Fruit fly (Drosophila melanogaster) whole organism, prepupa: ENCODE results near the gene ATPsynD.

Source experiments
- CG10631 ChIP-seq: fragments of 200-800 bp; sonication (Bioruptor generic); optimal IDR thresholded peaks from 2 replicates; lab custom pipeline; 2016; ENCODE audit warnings: missing biosample characterization, missing genetic modification characterization
- CG10669 ChIP-seq: fragments of 200-800 bp; sonication (Bioruptor generic); optimal IDR thresholded peaks from 3 replicates; lab custom pipeline; 2018; ENCODE audit warnings: missing biosample characterization, mild to moderate bottlenecking, missing genetic modification characterization, moderate library complexity
- CG11294 ChIP-seq: fragments of 200-800 bp; sonication (Bioruptor generic); IDR thresholded peaks from 2 replicates; pipeline ENCODE4 v1.3.6; 2022; ENCODE audit warnings: missing biosample characterization, missing genetic modification characterization
- CG11762 ChIP-seq: fragments of 200-800 bp; sonication (Bioruptor generic); optimal IDR thresholded peaks from 3 replicates; lab custom pipeline; 2016; ENCODE audit warnings: missing biosample characterization, missing genetic modification characterization; ENCODE audit not compliant: insufficient read depth
- CG11902 ChIP-seq: fragments of 200-800 bp; sonication (Bioruptor generic); optimal IDR thresholded peaks from 3 replicates; lab custom pipeline; 2016; ENCODE audit warnings: missing biosample characterization, missing genetic modification characterization
- CG1621 ChIP-seq: fragments of 200-800 bp; sonication (Bioruptor generic); optimal IDR thresholded peaks from 3 replicates; lab custom pipeline; 2018; ENCODE audit warnings: missing biosample characterization, mild to moderate bottlenecking, missing genetic modification characterization
- CG16779 ChIP-seq: fragments of 200-800 bp; sonication (Bioruptor generic); optimal IDR thresholded peaks from 3 replicates; lab custom pipeline; 2017; ENCODE audit warnings: missing biosample characterization, mild to moderate bottlenecking, missing genetic modification characterization
- CG32006 ChIP-seq: fragments of 200-800 bp; sonication (Bioruptor generic); optimal IDR thresholded peaks from 3 replicates; lab custom pipeline; 2017; ENCODE audit warnings: missing biosample characterization, mild to moderate bottlenecking, missing genetic modification characterization
- CG3919 ChIP-seq: fragments of 200-800 bp; sonication (Bioruptor generic); optimal IDR thresholded peaks from 3 replicates; lab custom pipeline; 2016; ENCODE audit warnings: missing biosample characterization, missing genetic modification characterization
- CG4318 ChIP-seq: fragments of 200-800 bp; sonication (Bioruptor generic); optimal IDR thresholded peaks from 3 replicates; lab custom pipeline; 2017; ENCODE audit warnings: missing biosample characterization, mild to moderate bottlenecking, missing genetic modification characterization
- CG6163 ChIP-seq: fragments of 200-800 bp; sonication (Bioruptor generic); IDR thresholded peaks from 3 replicates; pipeline ENCODE4 v1.3.6; 2022; ENCODE audit warnings: missing biosample characterization, missing genetic modification characterization
- CG6276 ChIP-seq: fragments of 200-800 bp; sonication (Bioruptor generic); optimal IDR thresholded peaks from 2 replicates; lab custom pipeline; 2017; ENCODE audit warnings: missing biosample characterization, mild to moderate bottlenecking, missing genetic modification characterization
- CG6808 ChIP-seq: fragments of 200-800 bp; sonication (Bioruptor generic); optimal IDR thresholded peaks from 3 replicates; lab custom pipeline; 2017; ENCODE audit warnings: missing biosample characterization, missing genetic modification characterization, mild to moderate bottlenecking, moderate library complexity, missing genetic modification reagents
- CG6854 ChIP-seq: fragments of 200-800 bp; sonication (Bioruptor generic); optimal IDR thresholded peaks from 2 replicates; lab custom pipeline; 2017; ENCODE audit warnings: missing biosample characterization, mild to moderate bottlenecking, missing genetic modification characterization
- CG8119 ChIP-seq: fragments of 200-800 bp; sonication (Bioruptor generic); IDR thresholded peaks from 3 replicates; pipeline ENCODE4 v1.3.6; 2022; ENCODE audit warnings: missing biosample characterization, missing genetic modification characterization
- CG8319 ChIP-seq: fragments of 200-800 bp; sonication (Bioruptor generic); optimal IDR thresholded peaks from 3 replicates; lab custom pipeline; 2016; ENCODE audit warnings: missing biosample characterization, missing genetic modification characterization
- CG8632 ChIP-seq: fragments of 200-800 bp; sonication (Bioruptor generic); optimal IDR thresholded peaks from 3 replicates; lab custom pipeline; 2016; ENCODE audit warnings: missing biosample characterization, missing genetic modification characterization
- CG9139 ChIP-seq: fragments of 200-800 bp; sonication (Bioruptor generic); optimal IDR thresholded peaks from 3 replicates; lab custom pipeline; 2017; ENCODE audit warnings: missing biosample characterization, mild to moderate bottlenecking, missing genetic modification characterization
- Eip75B ChIP-seq: fragments of 200-800 bp; sonication (Bioruptor generic); optimal IDR thresholded peaks from 3 replicates; lab custom pipeline; 2016; ENCODE audit warnings: missing biosample characterization, missing genetic modification characterization
- Eip78C ChIP-seq: fragments of 200-800 bp; sonication (Bioruptor generic); peaks from one replicate; lab custom pipeline; 2016; ENCODE audit warnings: missing biosample characterization, missing genetic modification characterization
- Eip93F ChIP-seq: fragments of 200-800 bp; sonication (Bioruptor generic); optimal IDR thresholded peaks from 2 replicates; lab custom pipeline; 2016; ENCODE audit warnings: missing biosample characterization, mild to moderate bottlenecking, missing genetic modification characterization
- Ets21C ChIP-seq: fragments of 200-800 bp; sonication (Bioruptor generic); optimal IDR thresholded peaks from 3 replicates; lab custom pipeline; 2016; ENCODE audit warnings: missing biosample characterization, missing genetic modification characterization
- Gug ChIP-seq: fragments of 200-800 bp; sonication (Bioruptor generic); IDR thresholded peaks from 2 replicates; pipeline ENCODE4 v1.3.6; 2022; ENCODE audit warnings: missing biosample characterization, missing genetic modification characterization
- Hr39 ChIP-seq: fragments of 200-800 bp; sonication (Bioruptor generic); optimal IDR thresholded peaks from 2 replicates; lab custom pipeline; 2016; ENCODE audit warnings: missing biosample characterization, missing genetic modification characterization
- Lpt ChIP-seq: fragments of 200-800 bp; sonication (Bioruptor generic); optimal IDR thresholded peaks from 3 replicates; lab custom pipeline; 2016; ENCODE audit warnings: missing biosample characterization, missing genetic modification characterization
- Smox ChIP-seq: fragments of 200-800 bp; sonication (Bioruptor generic); optimal IDR thresholded peaks from 3 replicates; lab custom pipeline; 2016; ENCODE audit warnings: missing biosample characterization, missing genetic modification characterization
- Sox102F ChIP-seq: fragments of 200-800 bp; sonication (Bioruptor generic); optimal IDR thresholded peaks from 2 replicates; lab custom pipeline; 2016; ENCODE audit warnings: missing biosample characterization, mild to moderate bottlenecking, missing genetic modification characterization
- Sox14 ChIP-seq: fragments of 200-800 bp; sonication (Bioruptor generic); optimal IDR thresholded peaks from 3 replicates; lab custom pipeline; 2016; ENCODE audit warnings: missing biosample characterization, missing genetic modification characterization
- Sox15 ChIP-seq: fragments of 200-800 bp; sonication (Bioruptor generic); optimal IDR thresholded peaks from 3 replicates; lab custom pipeline; 2016; ENCODE audit warnings: missing biosample characterization, missing genetic modification characterization
- achi ChIP-seq: fragments of 200-800 bp; sonication (Bioruptor generic); optimal IDR thresholded peaks from 3 replicates; lab custom pipeline; 2016; ENCODE audit warnings: missing biosample characterization, missing genetic modification characterization
- acj6 ChIP-seq: fragments of 200-800 bp; sonication (Bioruptor generic); optimal IDR thresholded peaks from 3 replicates; lab custom pipeline; 2016; ENCODE audit warnings: missing biosample characterization, missing genetic modification characterization
- cyc ChIP-seq: fragments of 200-800 bp; sonication (Bioruptor generic); optimal IDR thresholded peaks from 3 replicates; lab custom pipeline; 2016; ENCODE audit warnings: missing biosample characterization, missing genetic modification characterization
- eg ChIP-seq: fragments of 200-800 bp; sonication (Bioruptor generic); IDR thresholded peaks from 3 replicates; pipeline ENCODE4 v1.3.6; 2022; ENCODE audit warnings: missing biosample characterization, missing genetic modification characterization
- fd59A ChIP-seq: fragments of 200-800 bp; sonication (Bioruptor generic); optimal IDR thresholded peaks from 2 replicates; lab custom pipeline; 2017; ENCODE audit warnings: missing biosample characterization, mild to moderate bottlenecking, missing genetic modification characterization, missing genetic modification reagents
- fkh ChIP-seq: fragments of 200-800 bp; sonication (Bioruptor generic); optimal IDR thresholded peaks from 3 replicates; lab custom pipeline; 2017; ENCODE audit warnings: missing biosample characterization, mild to moderate bottlenecking, missing genetic modification characterization, moderate library complexity
- lz ChIP-seq: fragments of 200-800 bp; sonication (Bioruptor generic); optimal IDR thresholded peaks from 3 replicates; lab custom pipeline; 2016; ENCODE audit warnings: missing biosample characterization, missing genetic modification characterization
- net ChIP-seq: fragments of 200-800 bp; sonication (Bioruptor generic); optimal IDR thresholded peaks from 3 replicates; lab custom pipeline; 2016; ENCODE audit warnings: missing biosample characterization, missing genetic modification characterization
- pdm3 ChIP-seq: fragments of 200-800 bp; sonication (Bioruptor generic); optimal IDR thresholded peaks from 3 replicates; lab custom pipeline; 2016; ENCODE audit warnings: missing biosample characterization, missing genetic modification characterization
- salr ChIP-seq, 2 experiments: fragments of 200-800 bp; sonication (Bioruptor generic); optimal IDR thresholded peaks; 3 replicates each; lab custom pipeline; 2016 to 2018; ENCODE audit warnings: missing biosample characterization in 2 of 2, missing genetic modification characterization in 2 of 2, mild to moderate bottlenecking in 1 of 2
- spab ChIP-seq: fragments of 200-800 bp; sonication (Bioruptor generic); optimal IDR thresholded peaks from 2 replicates; lab custom pipeline; 2017; ENCODE audit warnings: missing biosample characterization, mild to moderate bottlenecking, missing genetic modification characterization, missing genetic modification reagents
- ss ChIP-seq, 2 experiments: fragments of 200-800 bp; sonication (Bioruptor generic); optimal IDR thresholded peaks; 2 replicates in 1 of 2; 3 replicates in 1 of 2; lab custom pipeline; 2017 to 2018; ENCODE audit warnings: mild to moderate bottlenecking in 2 of 2, missing biosample characterization in 2 of 2, missing genetic modification characterization in 2 of 2, moderate library complexity in 1 of 2
- svp ChIP-seq: fragments of 200-800 bp; sonication (Bioruptor generic); peaks from one replicate; lab custom pipeline; 2016; ENCODE audit warnings: missing biosample characterization, missing genetic modification characterization
- topi ChIP-seq: fragments of 200-800 bp; sonication (Bioruptor generic); optimal IDR thresholded peaks from 3 replicates; lab custom pipeline; 2016; ENCODE audit warnings: missing biosample characterization, missing genetic modification characterization
- vri ChIP-seq: fragments of 200-800 bp; sonication (Bioruptor generic); optimal IDR thresholded peaks from 3 replicates; lab custom pipeline; 2016; ENCODE audit warnings: missing biosample characterization, mild to moderate bottlenecking, missing genetic modification characterization

ATPsynD gene

DNA sequence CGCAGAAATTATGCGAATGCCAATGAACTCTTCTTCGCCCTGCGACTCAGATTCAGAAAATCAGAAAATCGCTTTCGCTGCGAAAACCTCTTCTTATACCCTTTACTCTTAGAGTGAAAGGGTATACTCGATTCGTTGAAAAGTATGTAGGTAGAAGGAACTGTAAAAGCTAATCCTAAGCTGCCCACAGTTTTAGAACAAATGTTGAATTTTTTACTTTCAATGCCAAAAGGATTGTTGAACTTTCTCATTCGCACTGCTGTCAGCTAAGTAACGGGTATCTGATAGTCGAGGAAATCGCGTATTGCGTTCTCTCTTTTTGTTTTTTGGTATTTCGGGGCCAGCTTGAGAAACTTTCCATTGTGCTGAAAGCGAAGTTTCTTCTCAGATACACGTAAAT lies 19.0 kb downstream of the ATPsynD start (continued):
- TF ChIP-seq CG6163 (GFP tag; lab: Robert Waterston, UW) = no peak
- no peak for TF ChIP-seq CG6854 (GFP tag; lab: Kevin White, UChicago)
- TF ChIP-seq Lpt (GFP tag; lab: Kevin White, UChicago) = no peak
- no peak for TF ChIP-seq Eip93F (GFP tag; lab: Kevin White, UChicago)
- TF ChIP-seq Ets21C (GFP tag; lab: Kevin White, UChicago) = peak; percentile 56
- TF ChIP-seq achi (GFP tag; lab: Kevin White, UChicago) = peak; percentile 38
- no peak for TF ChIP-seq fkh
- peak; percentile 27 for TF ChIP-seq CG8319 (GFP tag; lab: Kevin White, UChicago)
- TF ChIP-seq CG6808 (GFP tag; lab: Kevin White, UChicago) = no peak
- TF ChIP-seq CG10631 (GFP tag; lab: Kevin White, UChicago) = peak; percentile 33
- peak; percentile 66 for TF ChIP-seq acj6 (GFP tag; lab: Kevin White, UChicago)
- no peak for TF ChIP-seq eg (GFP tag; lab: Robert Waterston, UW)
- peak; percentile 56 for TF ChIP-seq Eip75B (GFP tag; lab: Kevin White, UChicago)
- no peak for TF ChIP-seq CG9139
- TF ChIP-seq CG8119 = 0 out of 3 replicates have a peak, but pooled peaks have one; percentile 22
- peak; percentile 58 for TF ChIP-seq CG32006 (GFP tag; lab: Kevin White, UChicago)
- TF ChIP-seq CG1621 (tag; lab: Kevin White, UChicago) = no peak
- TF ChIP-seq lz (GFP tag; lab: Kevin White, UChicago) = peak; percentile 61
- peak; percentile 78 for TF ChIP-seq Hr39 (GFP tag; lab: Kevin White, UChicago)
- peak; percentile 34 for TF ChIP-seq CG8632
- peak; percentile 49 for TF ChIP-seq CG3919 (GFP tag; lab: Kevin White, UChicago)
- TF ChIP-seq CG10669 (GFP tag; lab: Kevin White, UChicago) = no peak
- TF ChIP-seq pdm3 (GFP tag; lab: Kevin White, UChicago) = peak; percentile 68
- TF ChIP-seq Eip78C (GFP tag; lab: Kevin White, UChicago) = peak; percentile 81
- TF ChIP-seq ss (GFP tag; optimal IDR thresholded peaks at IDR 0.05; lab: Kevin White, UChicago) = no peak
- no peak for TF ChIP-seq CG6276
- TF ChIP-seq CG11762 = no peak
- peak; percentile 30 for TF ChIP-seq CG4318 (GFP tag; lab: Kevin White, UChicago)
- TF ChIP-seq topi (GFP tag; lab: Kevin White, UChicago) = peak; percentile 64

DNA sequence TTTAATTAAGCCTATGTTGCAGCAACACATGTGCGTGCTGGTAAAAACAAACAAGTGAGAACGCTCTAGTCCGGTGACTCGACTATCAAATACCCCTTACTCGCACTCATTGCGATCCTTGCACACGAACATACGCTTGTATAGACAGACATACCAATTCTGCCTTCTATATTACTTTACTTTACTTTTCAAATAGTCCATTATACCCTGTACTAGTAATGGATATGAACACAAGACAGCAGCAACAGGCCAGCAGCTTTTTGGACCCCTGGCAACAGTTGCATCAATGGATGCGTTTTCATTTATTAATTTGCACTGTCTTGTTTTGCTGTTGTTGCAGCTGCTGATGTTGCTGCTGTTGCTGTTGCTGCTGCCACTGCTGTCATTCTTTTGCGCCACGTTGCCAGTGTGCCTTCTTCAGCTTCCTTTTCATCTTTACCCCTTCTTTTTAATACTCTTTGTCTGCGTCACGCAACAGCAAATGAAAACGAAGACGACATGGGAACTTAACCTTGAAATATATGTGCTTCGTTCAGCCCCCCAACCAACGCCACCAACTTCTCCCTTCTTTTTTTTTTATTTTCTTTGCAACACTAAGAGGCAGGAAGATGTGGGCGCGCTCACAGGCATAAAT lies 23.8 kb downstream of the ATPsynD start:
- TF ChIP-seq Smox (peak; percentile 79), Lpt (GFP tag; lab: Kevin White, UChicago) (peak; percentile 77), CG32006 (GFP tag; lab: Kevin White, UChicago) (peak; percentile 77), CG11294 (peak; percentile 71), CG11762 (peak; percentile 65), CG9139 (peak; percentile 63), fd59A (GFP tag; lab: Kevin White, UChicago) (peak; percentile 77), lz (GFP tag; lab: Kevin White, UChicago) (peak; percentile 88), Eip93F (GFP tag; lab: Kevin White, UChicago) (peak; percentile 63), Sox15 (peak; percentile 74), Sox14 (peak; percentile 88), CG8119 (peak; percentile 89), Eip78C (GFP tag; lab: Kevin White, UChicago) (peak; percentile 97), eg (GFP tag; lab: Robert Waterston, UW) (peak; percentile 93), CG8319 (GFP tag; lab: Kevin White, UChicago) (peak; percentile 82), CG3919 (GFP tag; lab: Kevin White, UChicago) (peak; percentile 89), CG6854 (GFP tag; lab: Kevin White, UChicago) (peak; percentile 63), net (GFP tag; lab: Kevin White, UChicago) (peak; percentile 82), cyc (GFP tag; lab: Kevin White, UChicago) (peak; percentile 86), CG8632 (peak; percentile 83), ss (GFP tag; optimal IDR thresholded peaks at IDR 0.05; lab: Kevin White, UChicago) (peak; percentile 80 to 98), CG10669 (GFP tag; lab: Kevin White, UChicago) (peak; percentile 86), pdm3 (GFP tag; lab: Kevin White, UChicago) (peak; percentile 90), CG4318 (GFP tag; lab: Kevin White, UChicago) (peak; percentile 47), spab (GFP tag; lab: Kevin White, UChicago) (peak; percentile 80), CG1621 (tag; lab: Kevin White, UChicago) (peak; percentile 89), Gug (peak; percentile 83), Hr39 (GFP tag; lab: Kevin White, UChicago) (peak; percentile 90), topi (GFP tag; lab: Kevin White, UChicago) (peak; percentile 84), Sox102F (GFP tag; lab: Kevin White, UChicago) (peak; percentile 87), salr (GFP tag; optimal IDR thresholded peaks at IDR 0.05; lab: Kevin White, UChicago) (peak; percentile 41 to 76), CG6163 (GFP tag; lab: Robert Waterston, UW) (peak; percentile 96), svp (GFP tag; lab: Kevin White, UChicago) (peak; percentile 95), vri (peak; percentile 79), achi (GFP tag; lab: Kevin White, UChicago) (peak; percentile 85), CG16779 (tag; lab: Kevin White, UChicago) (peak; percentile 64), acj6 (GFP tag; lab: Kevin White, UChicago) (peak; percentile 89), CG11902 (GFP tag; lab: Kevin White, UChicago) (peak; percentile 75)
